Worm (Caenorhabditis elegans) whole organism, L3 larva: Measurements from ENCODE around the gene cthd-1.
A peak's percentile ranks its signal among the peaks of the same experiment; 100 is the strongest.

ENCODE experiments used
- R02D3.7 ChIP-seq: fragments of 150-350 bp; optimal IDR thresholded peaks from 2 replicates; lab custom pipeline; 2014; ENCODE audit warnings: missing biosample characterization, missing genetic modification characterization
- ZK546.5 ChIP-seq: sonication (generic microtip); optimal IDR thresholded peaks from 2 replicates; lab custom pipeline; 2017; ENCODE audit warnings: missing biosample characterization, missing genetic modification characterization
- ceh-16 ChIP-seq: sonication (generic microtip); optimal IDR thresholded peaks from 2 replicates; lab custom pipeline; 2017; ENCODE audit warnings: missing biosample characterization, missing genetic modification characterization
- ceh-82 ChIP-seq: fragments of 150-350 bp; optimal IDR thresholded peaks from 2 replicates; lab custom pipeline; 2014; ENCODE audit warnings: missing biosample characterization, missing genetic modification characterization
- egl-27 ChIP-seq: sonication (generic microtip); optimal IDR thresholded peaks from 4 replicates; lab custom pipeline; 2017; ENCODE audit warnings: missing biosample characterization, missing genetic modification reagents, missing genetic modification characterization
- egl-5 ChIP-seq: fragments of 150-350 bp; optimal IDR thresholded peaks from 2 replicates; lab custom pipeline; 2017; ENCODE audit warnings: missing biosample characterization, missing genetic modification reagents, missing genetic modification characterization, inconsistent platforms
- elt-1 ChIP-seq: fragments of 150-350 bp; optimal IDR thresholded peaks from 2 replicates; lab custom pipeline; 2014; ENCODE audit warnings: missing biosample characterization, missing genetic modification characterization
- elt-2 ChIP-seq: sonication (generic microtip); optimal IDR thresholded peaks from 2 replicates; lab custom pipeline; 2016; ENCODE audit warnings: missing genetic modification reagents, mild to moderate bottlenecking, missing genetic modification characterization, missing compliant biosample characterization
- elt-3 ChIP-seq, 3 experiments: fragments of 150-350 bp in 1 of 3; sonication (generic microtip) in 2 of 3; optimal IDR thresholded peaks; 2 replicates in 2 of 3; 4 replicates in 1 of 3; lab custom pipeline; 2014 to 2017; ENCODE audit warnings: missing biosample characterization in 3 of 3, missing genetic modification characterization in 3 of 3
- eor-1 ChIP-seq, 2 experiments: fragments of 150-350 bp; optimal IDR thresholded peaks; 2 replicates each; lab custom pipeline; 2014 to 2018; ENCODE audit warnings: missing biosample characterization in 2 of 2, missing genetic modification characterization in 2 of 2
- fkh-2 ChIP-seq: fragments of 150-350 bp; optimal IDR thresholded peaks from 2 replicates; lab custom pipeline; 2014; ENCODE audit warnings: missing biosample characterization, missing genetic modification reagents, missing genetic modification characterization
- fos-1 ChIP-seq: fragments of 150-350 bp; optimal IDR thresholded peaks from 2 replicates; lab custom pipeline; 2014; ENCODE audit warnings: missing biosample characterization, missing genetic modification characterization
- hmg-11 ChIP-seq: sonication (generic microtip); optimal IDR thresholded peaks from 2 replicates; lab custom pipeline; 2016; ENCODE audit warnings: missing genetic modification characterization, missing compliant biosample characterization
- lsy-12 ChIP-seq: sonication (generic microtip); optimal IDR thresholded peaks from 2 replicates; lab custom pipeline; 2016; ENCODE audit warnings: mild to moderate bottlenecking, missing genetic modification characterization, missing compliant biosample characterization
- mdl-1 ChIP-seq: fragments of 150-350 bp; optimal IDR thresholded peaks from 2 replicates; lab custom pipeline; 2014; ENCODE audit warnings: missing biosample characterization, missing genetic modification characterization
- mml-1 ChIP-seq: fragments of 150-350 bp; sonication (generic microtip); optimal IDR thresholded peaks from 3 replicates; lab custom pipeline; 2014; ENCODE audit warnings: missing biosample characterization, missing genetic modification characterization
- nhr-11 ChIP-seq: fragments of 150-350 bp; optimal IDR thresholded peaks from 2 replicates; lab custom pipeline; 2014; ENCODE audit warnings: missing biosample characterization, missing genetic modification characterization
- nhr-12 ChIP-seq: fragments of 150-350 bp; optimal IDR thresholded peaks from 2 replicates; lab custom pipeline; 2014; ENCODE audit warnings: missing biosample characterization, missing genetic modification characterization
- nhr-23 ChIP-seq: fragments of 150-350 bp; optimal IDR thresholded peaks from 2 replicates; lab custom pipeline; 2014; ENCODE audit warnings: missing biosample characterization, missing genetic modification reagents, missing genetic modification characterization
- nhr-237 ChIP-seq: fragments of 150-350 bp; optimal IDR thresholded peaks from 2 replicates; lab custom pipeline; 2014; ENCODE audit warnings: missing biosample characterization, missing genetic modification characterization
- nhr-25 ChIP-seq: sonication (generic microtip); optimal IDR thresholded peaks from 2 replicates; lab custom pipeline; 2017; ENCODE audit warnings: missing biosample characterization, missing genetic modification characterization
- nhr-43 ChIP-seq: sonication (generic microtip); optimal IDR thresholded peaks from 2 replicates; lab custom pipeline; 2016; ENCODE audit warnings: mild to moderate bottlenecking, missing genetic modification characterization, missing compliant biosample characterization; ENCODE audit not compliant: poor library complexity, severe bottlenecking
- nhr-67 ChIP-seq: fragments of 150-350 bp; optimal IDR thresholded peaks from 2 replicates; lab custom pipeline; 2014; ENCODE audit warnings: missing biosample characterization, missing genetic modification characterization
- nhr-76 ChIP-seq: fragments of 150-350 bp; sonication (generic microtip); optimal IDR thresholded peaks from 5 replicates; lab custom pipeline; 2014; ENCODE audit warnings: missing biosample characterization, missing genetic modification characterization
- nhr-77 ChIP-seq: fragments of 150-350 bp; optimal IDR thresholded peaks from 2 replicates; lab custom pipeline; 2014; ENCODE audit warnings: missing biosample characterization, missing genetic modification characterization
- pha-4 ChIP-seq: fragments of 150-350 bp; optimal IDR thresholded peaks from 2 replicates; lab custom pipeline; 2014; ENCODE audit warnings: missing biosample characterization, missing genetic modification reagents, missing genetic modification characterization
- pqm-1 ChIP-seq: fragments of 150-350 bp; optimal IDR thresholded peaks from 2 replicates; lab custom pipeline; 2017; ENCODE audit warnings: missing biosample characterization, missing genetic modification characterization, inconsistent platforms
- sea-2 ChIP-seq: fragments of 150-350 bp; sonication (generic microtip); optimal IDR thresholded peaks from 4 replicates; lab custom pipeline; 2014; ENCODE audit warnings: missing biosample characterization, missing genetic modification reagents, missing genetic modification characterization
- skn-1 ChIP-seq: fragments of 150-350 bp; optimal IDR thresholded peaks from 2 replicates; lab custom pipeline; 2014; ENCODE audit warnings: missing biosample characterization, missing genetic modification characterization
- snpc-4 ChIP-seq: fragments of 150-350 bp; optimal IDR thresholded peaks from 2 replicates; lab custom pipeline; 2014; ENCODE audit warnings: missing biosample characterization, missing genetic modification characterization
- tbx-2 ChIP-seq: sonication (generic microtip); optimal IDR thresholded peaks from 2 replicates; lab custom pipeline; 2016; ENCODE audit warnings: mild to moderate bottlenecking, missing genetic modification characterization, missing compliant biosample characterization
- unc-62 ChIP-seq: fragments of 150-350 bp; sonication (generic microtip); optimal IDR thresholded peaks from 4 replicates; lab custom pipeline; 2014; ENCODE audit warnings: missing biosample characterization, missing genetic modification reagents, missing genetic modification characterization
- zag-1 ChIP-seq: fragments of 150-350 bp; optimal IDR thresholded peaks from 2 replicates; lab custom pipeline; 2014; ENCODE audit warnings: missing biosample characterization, missing genetic modification characterization
- ztf-11 ChIP-seq: fragments of 150-350 bp; optimal IDR thresholded peaks from 2 replicates; lab custom pipeline; 2014; ENCODE audit warnings: missing biosample characterization, missing genetic modification characterization

The cthd-1 gene

DNA sequence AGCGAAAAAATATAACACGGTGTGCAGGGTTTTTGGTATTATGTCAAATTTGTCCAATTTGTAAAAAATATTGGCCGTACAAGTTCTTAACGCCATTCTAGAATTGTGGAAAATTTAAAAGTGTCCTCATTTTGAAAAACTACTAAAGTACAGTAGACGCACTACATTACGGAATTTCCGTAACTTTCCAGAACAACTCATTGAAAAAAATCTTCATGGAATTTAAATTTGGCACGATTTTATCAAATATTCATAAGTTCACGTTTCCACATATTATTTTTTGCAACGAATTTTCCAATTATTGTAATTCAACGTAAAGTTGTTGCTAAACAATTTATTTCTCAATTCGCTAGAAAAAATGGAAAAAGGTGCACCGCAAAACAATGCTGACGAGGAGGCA is 36.8 kb downstream of the cthd-1 start, which contains the start of gene F40F9.3:
Gene F40F9.3 (plus strand): TSS at position 301 of the 400 bp plus-strand sequence.
- TF ChIP-seq ceh-82 (tag; lab: Kevin White, UChicago) (no peak), nhr-23 (tag; lab: Kevin White, UChicago) (no peak), mdl-1 (no peak), skn-1 (no peak), nhr-25 (tag; lab: Kevin White, UChicago) (no peak), nhr-67 (no peak), mml-1 (tag; lab: Kevin White, UChicago) (no peak), zag-1 (tag; lab: Kevin White, UChicago) (no peak), egl-27 (tag; lab: Kevin White, UChicago) (no peak), nhr-12 (tag; lab: Kevin White, UChicago) (no peak), nhr-43 (no peak), elt-1 (tag; lab: Kevin White, UChicago) (no peak), pha-4 (tag; lab: Kevin White, UChicago) (no peak), tbx-2 (no peak)

DNA sequence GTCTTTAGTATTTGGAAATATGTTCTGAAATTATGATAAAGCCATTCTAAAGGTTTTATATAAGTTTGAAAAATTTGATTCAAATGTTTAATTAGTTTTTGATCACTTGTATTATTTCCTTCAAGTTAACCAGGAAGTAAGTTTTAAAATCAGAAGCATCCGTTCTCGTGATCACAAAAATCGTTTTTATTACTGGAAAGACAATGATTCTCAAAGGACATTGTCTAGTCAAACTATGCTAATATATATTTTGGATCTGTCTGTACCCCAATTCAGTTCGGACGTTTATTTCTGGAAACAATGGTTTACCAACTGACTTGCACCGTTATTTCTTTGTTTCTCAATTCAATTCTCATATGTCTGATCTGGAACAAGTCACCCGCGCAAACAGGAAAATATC is 38.3 kb downstream of the cthd-1 start, which contains the start of gene str-188:
Gene str-188 (plus strand): TSS at position 301 of the 400 bp plus-strand sequence.
- no peak for TF ChIP-seq fkh-2 (tag; lab: Kevin White, UChicago)
- no peak for TF ChIP-seq ceh-16 (tag; lab: Kevin White, UChicago)
- no peak for TF ChIP-seq egl-27 (tag; lab: Kevin White, UChicago)
- TF ChIP-seq skn-1: no peak
- no peak for TF ChIP-seq pqm-1
- TF ChIP-seq fos-1 (tag; lab: Kevin White, UChicago): no peak
- TF ChIP-seq egl-5: no peak
- TF ChIP-seq snpc-4 (tag; lab: Kevin White, UChicago): no peak
- no peak for TF ChIP-seq hmg-11 (tag; lab: Kevin White, UChicago)
- TF ChIP-seq nhr-237 (tag; lab: Kevin White, UChicago): no peak
- no peak for TF ChIP-seq sea-2 (GFP tag; lab: Kevin White, UChicago)
- no peak for TF ChIP-seq nhr-25 (tag; lab: Kevin White, UChicago)
- no peak for TF ChIP-seq lsy-12 (tag; lab: Kevin White, UChicago)
- TF ChIP-seq elt-3 (tag; optimal IDR thresholded peaks at IDR 0.05; lab: Kevin White, UChicago): no peak
- TF ChIP-seq pha-4 (tag; lab: Kevin White, UChicago): no peak
- no peak for TF ChIP-seq nhr-76
- no peak for TF ChIP-seq mdl-1

DNA sequence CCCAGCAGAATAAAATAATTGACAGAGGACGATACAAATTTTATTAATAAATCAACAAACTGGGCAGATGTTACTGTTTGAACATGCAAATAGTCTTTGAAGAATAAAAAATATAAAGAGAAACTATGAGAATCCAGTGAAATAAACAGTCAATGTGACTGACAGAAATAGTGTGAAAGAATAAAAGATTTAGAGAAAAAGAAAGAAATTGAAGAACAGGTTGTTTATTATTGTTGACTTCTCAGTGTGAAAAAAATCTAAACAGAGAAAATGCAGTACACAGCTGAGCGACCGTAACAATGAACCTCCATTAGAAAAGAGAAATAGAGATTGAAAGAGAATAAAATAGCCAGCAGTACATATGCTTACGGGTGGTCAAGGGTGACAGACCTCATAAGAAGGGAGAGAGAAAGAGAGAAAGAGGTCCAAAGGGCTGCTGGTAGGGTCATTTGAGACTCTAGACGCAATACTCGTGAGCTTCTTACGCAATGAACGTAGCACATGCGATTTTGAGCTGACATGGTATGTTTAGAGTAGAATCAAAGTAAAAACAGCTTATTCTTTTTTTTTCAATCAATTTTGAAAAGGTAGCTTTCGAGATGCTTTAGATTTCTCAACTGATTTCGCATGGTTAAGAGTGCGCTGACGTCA is 46.1 kb downstream of the cthd-1 start, which contains the start of gene slcr-46.3:
Gene slcr-46.3 (minus strand): TSS at position 86 of the 651 bp plus-strand sequence.
- no peak for TF ChIP-seq ztf-11 (tag; lab: Kevin White, UChicago)
- peak; percentile 89 for TF ChIP-seq pha-4 (tag; lab: Kevin White, UChicago)

DNA sequence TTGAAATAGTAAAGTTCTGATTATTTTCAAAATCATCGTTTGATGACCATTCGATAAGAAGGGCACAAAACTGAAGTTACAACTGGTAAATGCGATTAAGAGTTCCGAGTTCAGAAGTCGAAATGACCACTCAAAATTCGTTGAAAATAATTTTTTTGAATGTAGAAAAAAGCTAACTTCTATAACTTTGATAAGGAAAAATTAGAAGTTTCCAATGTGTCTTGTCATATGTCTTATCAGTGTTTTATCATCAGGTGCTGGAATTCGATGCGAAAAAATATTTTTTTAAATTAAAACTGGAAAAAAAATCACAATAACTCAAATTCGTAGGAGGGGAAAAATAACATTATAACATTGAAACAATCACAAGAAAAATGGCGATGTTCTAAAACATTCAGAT is 47.6 kb downstream of the cthd-1 start:
- no peak for TF ChIP-seq ZK546.5 (tag; lab: Kevin White, UChicago)
- no peak for TF ChIP-seq unc-62 (GFP tag; lab: Kevin White, UChicago)
- no peak for TF ChIP-seq eor-1 (tag; optimal IDR thresholded peaks at IDR 0.05; lab: Kevin White, UChicago)
- peak; percentile 66 for TF ChIP-seq elt-2
- TF ChIP-seq lsy-12 (tag; lab: Kevin White, UChicago): no peak
- no peak for TF ChIP-seq nhr-25 (tag; lab: Kevin White, UChicago)
- no peak for TF ChIP-seq nhr-23 (tag; lab: Kevin White, UChicago)
- TF ChIP-seq nhr-11: no peak
- no peak for TF ChIP-seq nhr-67
- no peak for TF ChIP-seq nhr-77
- no peak for TF ChIP-seq R02D3.7 (tag; lab: Kevin White, UChicago)
- TF ChIP-seq egl-5: no peak
- TF ChIP-seq nhr-76: no peak
- TF ChIP-seq egl-27 (tag; lab: Kevin White, UChicago): no peak
- peak; percentile 7 for TF ChIP-seq pqm-1
- TF ChIP-seq pha-4 (tag; lab: Kevin White, UChicago): peak; percentile 20
